Worm (Caenorhabditis elegans) whole organism, young adult: Measurements from ENCODE around the gene F49E10.2.
A peak's percentile ranks its signal among the peaks of the same experiment; 100 is the strongest.

Source experiments
- B0019.2 ChIP-seq: fragments of 200-800 bp; sonication (Bioruptor generic); conservative IDR thresholded peaks from 2 replicates; pipeline ENCODE4 v1.3.6; 2022; ENCODE audit warnings: missing genetic modification reagents, missing genetic modification characterization, missing compliant biosample characterization
- B0035.1 ChIP-seq: sonication (generic microtip); optimal IDR thresholded peaks from 2 replicates; lab custom pipeline; 2016; ENCODE audit warnings: missing genetic modification characterization, mild to moderate bottlenecking, missing compliant biosample characterization, missing genotype, missing genetic modification reagents
- B0261.1 ChIP-seq: sonication (generic microtip); optimal IDR thresholded peaks from 2 replicates; lab custom pipeline; 2016; ENCODE audit warnings: mild to moderate bottlenecking, missing genetic modification characterization, moderate library complexity, missing compliant biosample characterization
- C17E4.6 ChIP-seq: fragments of 200-800 bp; sonication (Bioruptor generic); IDR thresholded peaks from 2 replicates; pipeline ENCODE4 v1.3.6; 2022; ENCODE audit warnings: missing genetic modification reagents, missing genetic modification characterization, missing compliant biosample characterization
- D2030.7 ChIP-seq: fragments of 200-800 bp; sonication (Bioruptor generic); IDR thresholded peaks from 2 replicates; pipeline ENCODE4 v1.3.6; 2022; ENCODE audit warnings: missing genetic modification reagents, missing genetic modification characterization, missing compliant biosample characterization
- F39B2.1 ChIP-seq: fragments of 200-800 bp; sonication (Bioruptor generic); IDR thresholded peaks from 2 replicates; pipeline ENCODE4 v1.3.6; 2022; ENCODE audit warnings: missing genetic modification reagents, missing genetic modification characterization, missing compliant biosample characterization
- F49E8.2 ChIP-seq: sonication (generic microtip); optimal IDR thresholded peaks from 3 replicates; lab custom pipeline; 2017; ENCODE audit warnings: missing genetic modification characterization, mild to moderate bottlenecking, missing compliant biosample characterization, antibody characterized with exemption, moderate library complexity; ENCODE audit not compliant: insufficient read depth
- F52B5.7 ChIP-seq: sonication (generic microtip); optimal IDR thresholded peaks from 2 replicates; lab custom pipeline; 2016; ENCODE audit warnings: mild to moderate bottlenecking, missing genetic modification characterization, missing compliant biosample characterization
- F57C9.4 ChIP-seq: sonication (generic microtip); optimal IDR thresholded peaks from 2 replicates; lab custom pipeline; 2017; ENCODE audit warnings: mild to moderate bottlenecking, missing genetic modification characterization, missing compliant biosample characterization
- T07F8.4 ChIP-seq: sonication (generic microtip); optimal IDR thresholded peaks from 2 replicates; lab custom pipeline; 2016; ENCODE audit warnings: mild to moderate bottlenecking, missing genetic modification characterization, moderate library complexity, missing compliant biosample characterization
- Y56A3A.18 ChIP-seq: fragments of 200-800 bp; sonication (Bioruptor generic); IDR thresholded peaks from 2 replicates; pipeline ENCODE4 v1.3.6; 2022; ENCODE audit warnings: missing genetic modification reagents, missing genetic modification characterization, missing compliant biosample characterization
- Y67H2A.10 ChIP-seq: fragments of 200-800 bp; sonication (Bioruptor generic); conservative IDR thresholded peaks from 2 replicates; pipeline ENCODE4 v1.3.6; 2022; ENCODE audit warnings: missing genetic modification reagents, missing genetic modification characterization, missing compliant biosample characterization
- Y79H2A.3 ChIP-seq: fragments of 200-800 bp; sonication (Bioruptor generic); conservative IDR thresholded peaks from 2 replicates; pipeline ENCODE4 v1.3.6; 2022; ENCODE audit warnings: missing genetic modification reagents, missing genetic modification characterization, missing compliant biosample characterization
- aptf-3 ChIP-seq: fragments of 200-800 bp; sonication (Bioruptor generic); IDR thresholded peaks from 2 replicates; pipeline ENCODE4 v1.3.6; 2022; ENCODE audit warnings: missing genetic modification characterization, missing compliant biosample characterization
- atf-7 ChIP-seq: sonication (generic microtip); optimal IDR thresholded peaks from 2 replicates; lab custom pipeline; 2017; ENCODE audit warnings: mild to moderate bottlenecking, missing genetic modification characterization, missing compliant biosample characterization
- bed-2 ChIP-seq: fragments of 200-800 bp; sonication (Bioruptor generic); IDR thresholded peaks from 2 replicates; pipeline ENCODE4 v1.3.6; 2022; ENCODE audit warnings: missing genetic modification reagents, missing genetic modification characterization, missing compliant biosample characterization
- ccch-3 ChIP-seq: fragments of 200-800 bp; sonication (Bioruptor generic); optimal IDR thresholded peaks from 2 replicates; lab custom pipeline; 2018; ENCODE audit warnings: mild to moderate bottlenecking, missing genetic modification characterization, missing compliant biosample characterization
- ceh-27 ChIP-seq: fragments of 200-800 bp; sonication (Bioruptor generic); optimal IDR thresholded peaks from 2 replicates; lab custom pipeline; 2018; ENCODE audit warnings: mild to moderate bottlenecking, missing genetic modification characterization, moderate library complexity, missing compliant biosample characterization
- ceh-58 ChIP-seq: fragments of 200-800 bp; sonication (Bioruptor generic); IDR thresholded peaks from 2 replicates; pipeline ENCODE4 v1.3.6; 2022; ENCODE audit warnings: missing genetic modification characterization, missing compliant biosample characterization
- die-1 ChIP-seq: sonication (generic microtip); optimal IDR thresholded peaks from 2 replicates; lab custom pipeline; 2016; ENCODE audit warnings: missing genotype, mild to moderate bottlenecking, missing genetic modification characterization, missing compliant biosample characterization
- dox-1 ChIP-seq: fragments of 200-800 bp; sonication (Bioruptor generic); IDR thresholded peaks from 2 replicates; pipeline ENCODE4 v1.3.6; 2022; ENCODE audit warnings: missing genetic modification reagents, missing genetic modification characterization, missing compliant biosample characterization
- egrh-3 ChIP-seq: fragments of 200-800 bp; sonication (Bioruptor generic); IDR thresholded peaks from 2 replicates; pipeline ENCODE4 v1.3.6; 2022; ENCODE audit warnings: missing genetic modification reagents, missing genetic modification characterization, missing compliant biosample characterization
- ekl-4 ChIP-seq: fragments of 200-800 bp; sonication (Bioruptor generic); IDR thresholded peaks from 2 replicates; pipeline ENCODE4 v1.3.6; 2022; ENCODE audit warnings: missing genetic modification reagents, missing genetic modification characterization, missing compliant biosample characterization
- fkh-3 ChIP-seq: sonication (generic microtip); optimal IDR thresholded peaks from 2 replicates; lab custom pipeline; 2016; ENCODE audit warnings: mild to moderate bottlenecking, missing genetic modification characterization, missing compliant biosample characterization
- him-1 ChIP-seq: sonication (generic microtip); optimal IDR thresholded peaks from 2 replicates; lab custom pipeline; 2016; ENCODE audit warnings: missing genotype, missing genetic modification reagents, missing genetic modification characterization, missing compliant biosample characterization
- hmg-20 ChIP-seq: fragments of 200-800 bp; sonication (Bioruptor generic); IDR thresholded peaks from 2 replicates; pipeline ENCODE4 v1.3.6; 2022; ENCODE audit warnings: missing genetic modification reagents, missing genetic modification characterization, missing compliant biosample characterization
- hrde-1 ChIP-seq: sonication (generic microtip); optimal IDR thresholded peaks from 2 replicates; lab custom pipeline; 2016; ENCODE audit warnings: missing genetic modification characterization, mild to moderate bottlenecking, missing compliant biosample characterization, moderate library complexity, missing genotype, missing genetic modification reagents, borderline replicate concordance
- lin-54 ChIP-seq: fragments of 200-800 bp; sonication (Bioruptor generic); optimal IDR thresholded peaks from 2 replicates; lab custom pipeline; 2018; ENCODE audit warnings: mild to moderate bottlenecking, missing genetic modification characterization, missing compliant biosample characterization
- lsy-27 ChIP-seq: sonication (generic microtip); optimal IDR thresholded peaks from 2 replicates; lab custom pipeline; 2017; ENCODE audit warnings: missing genetic modification characterization, mild to moderate bottlenecking, missing compliant biosample characterization, antibody characterized with exemption, missing genotype, borderline replicate concordance; ENCODE audit not compliant: insufficient read depth
- madf-8 ChIP-seq: fragments of 200-800 bp; sonication (Bioruptor generic); conservative IDR thresholded peaks from 2 replicates; pipeline ENCODE4 v1.3.6; 2022; ENCODE audit warnings: missing genetic modification reagents, missing genetic modification characterization, missing compliant biosample characterization
- mel-28 ChIP-seq: sonication (generic microtip); optimal IDR thresholded peaks from 2 replicates; lab custom pipeline; 2016; ENCODE audit warnings: borderline replicate concordance, mild to moderate bottlenecking, missing genetic modification characterization, missing compliant biosample characterization
- mes-4 ChIP-seq: sonication (generic microtip); optimal IDR thresholded peaks from 2 replicates; lab custom pipeline; 2016; ENCODE audit warnings: missing genotype, missing genetic modification characterization, missing compliant biosample characterization
- nfya-2 ChIP-seq: fragments of 200-800 bp; sonication (Bioruptor generic); IDR thresholded peaks from 2 replicates; pipeline ENCODE4 v1.3.6; 2022; ENCODE audit warnings: missing genetic modification reagents, missing genetic modification characterization, missing compliant biosample characterization
- nhr-120 ChIP-seq: fragments of 200-800 bp; sonication (Bioruptor generic); IDR thresholded peaks from 2 replicates; pipeline ENCODE4 v1.3.6; 2022; ENCODE audit warnings: missing genetic modification characterization, missing compliant biosample characterization
- nhr-179 ChIP-seq: sonication (generic microtip); optimal IDR thresholded peaks from 2 replicates; lab custom pipeline; 2016; ENCODE audit warnings: mild to moderate bottlenecking, missing genetic modification characterization, missing compliant biosample characterization
- rcor-1 ChIP-seq: fragments of 200-800 bp; sonication (Bioruptor generic); IDR thresholded peaks from 2 replicates; pipeline ENCODE4 v1.3.6; 2022; ENCODE audit warnings: missing genetic modification reagents, missing genetic modification characterization, missing compliant biosample characterization
- rpc-1 ChIP-seq, 2 experiments: fragments of 150-350 bp in 1 of 2; sonication (generic microtip) in 1 of 2; optimal IDR thresholded peaks; 2 replicates each; lab custom pipeline; 2014 to 2018; ENCODE audit warnings: missing biosample characterization in 1 of 2, missing genetic modification characterization in 1 of 2, missing genetic modification reagents in 1 of 2, missing genotype in 1 of 2
- snpc-1.1 ChIP-seq: sonication (generic microtip); optimal IDR thresholded peaks from 2 replicates; lab custom pipeline; 2017; ENCODE audit warnings: missing genetic modification characterization, mild to moderate bottlenecking, missing compliant biosample characterization, antibody characterized with exemption, moderate library complexity, missing genotype, missing genetic modification reagents; ENCODE audit not compliant: insufficient read depth
- snpc-1.3 ChIP-seq: sonication (generic microtip); optimal IDR thresholded peaks from 2 replicates; lab custom pipeline; 2017; ENCODE audit warnings: missing genetic modification characterization, mild to moderate bottlenecking, missing compliant biosample characterization, antibody characterized with exemption, moderate library complexity, missing genotype, missing genetic modification reagents; ENCODE audit not compliant: insufficient read depth
- tbp1 ChIP-seq: fragments of 200-800 bp; sonication (Bioruptor generic); optimal IDR thresholded peaks from 2 replicates; lab custom pipeline; 2018; ENCODE audit warnings: mild to moderate bottlenecking, missing genetic modification characterization, missing compliant biosample characterization
- tbx-9 ChIP-seq: sonication (generic microtip); optimal IDR thresholded peaks from 2 replicates; lab custom pipeline; 2016; ENCODE audit warnings: borderline replicate concordance, missing genetic modification characterization, inconsistent platforms, missing compliant biosample characterization
- unc-130 ChIP-seq: sonication (generic microtip); optimal IDR thresholded peaks from 2 replicates; lab custom pipeline; 2016; ENCODE audit warnings: missing genetic modification reagents, missing genetic modification characterization, missing compliant biosample characterization
- zfh-2 ChIP-seq: fragments of 200-800 bp; sonication (Bioruptor generic); conservative IDR thresholded peaks from 2 replicates; pipeline ENCODE4 v1.3.6; 2022; ENCODE audit warnings: missing genetic modification reagents, missing genetic modification characterization, missing compliant biosample characterization
- ztf-26 ChIP-seq: sonication (generic microtip); optimal IDR thresholded peaks from 2 replicates; lab custom pipeline; 2017; ENCODE audit warnings: missing genetic modification characterization, missing compliant biosample characterization
- ztf-6 ChIP-seq: fragments of 200-800 bp; sonication (Bioruptor generic); IDR thresholded peaks from 2 replicates; pipeline ENCODE4 v1.3.6; 2022; ENCODE audit warnings: missing genetic modification reagents, missing genetic modification characterization, missing compliant biosample characterization

F49E10.2 gene

ce11 chrX:5890080-5890479, at the start of gene F49E10.2:
Gene F49E10.2 (plus strand): TSS chrX:5890380.
- TF ChIP-seq zfh-2 (GFP tag; lab: Robert Waterston, UW) (peak; percentile 71), nhr-120 (GFP tag; lab: Robert Waterston, UW) (no peak)

- peak; percentile 82 for TF ChIP-seq lin-54 (GFP tag; lab: Kevin White, UChicago)
- no peak for TF ChIP-seq ceh-58 (GFP tag; lab: Robert Waterston, UW)
- TF ChIP-seq nhr-179: no peak
- TF ChIP-seq ztf-6: peak; percentile 59; the same call in 1 of the 2 replicates
- peak; percentile 92 for TF ChIP-seq Y67H2A.10 (GFP tag; lab: Robert Waterston, UW)
- TF ChIP-seq unc-130 (GFP tag; lab: Kevin White, UChicago): no peak
- peak; percentile 76 for TF ChIP-seq tbp1
- TF ChIP-seq F52B5.7 (tag; lab: Kevin White, UChicago): peak; percentile 68
- TF ChIP-seq Y79H2A.3: 0 out of 2 replicates have a peak, but pooled peaks have one; percentile 17
- no peak for TF ChIP-seq hrde-1 (tag; lab: Kevin White, UChicago)
- TF ChIP-seq hmg-20 (GFP tag; lab: Robert Waterston, UW): peak; percentile 61; the same call in 1 of the 2 replicates
- TF ChIP-seq die-1: peak; percentile 61
- no peak for TF ChIP-seq fkh-3 (tag; lab: Kevin White, UChicago)
- no peak for TF ChIP-seq lsy-27 (tag; lab: Kevin White, UChicago)
- peak; percentile 19 for TF ChIP-seq T07F8.4 (tag; lab: Kevin White, UChicago)
- TF ChIP-seq D2030.7 (GFP tag; lab: Robert Waterston, UW): no peak
- TF ChIP-seq Y56A3A.18 (GFP tag; lab: Robert Waterston, UW): peak; percentile 85
- peak; percentile 97 for TF ChIP-seq atf-7 (tag; lab: Kevin White, UChicago)
- peak; percentile 87 for TF ChIP-seq C17E4.6 (GFP tag; lab: Robert Waterston, UW)
- no peak for TF ChIP-seq snpc-1.1 (tag; lab: Kevin White, UChicago)
- TF ChIP-seq ztf-26 (tag; lab: Kevin White, UChicago): peak; percentile 96
- no peak for TF ChIP-seq him-1 (tag; lab: Kevin White, UChicago)
- peak; percentile 83 for TF ChIP-seq rcor-1 (GFP tag; lab: Robert Waterston, UW)
- TF ChIP-seq dox-1: peak; percentile 95
- TF ChIP-seq ccch-3 (GFP tag; lab: Kevin White, UChicago): no peak
- 0 out of 2 replicates have a peak, but pooled peaks have one; percentile 44 for TF ChIP-seq F39B2.1 (GFP tag; lab: Robert Waterston, UW)
- peak; percentile 59 for TF ChIP-seq F57C9.4 (tag; lab: Kevin White, UChicago)
- peak; percentile 74; the same call in 1 of the 2 replicates for TF ChIP-seq egrh-3 (GFP tag; lab: Robert Waterston, UW)
- no peak for TF ChIP-seq mes-4 (tag; lab: Kevin White, UChicago)
- no peak for TF ChIP-seq madf-8
- TF ChIP-seq rpc-1 (optimal IDR thresholded peaks at IDR 0.05; lab: Kevin White, UChicago): no peak
- TF ChIP-seq rpc-1 (tag; optimal IDR thresholded peaks at IDR 0.05; lab: Kevin White, UChicago): no peak
- TF ChIP-seq B0261.1 (tag; lab: Kevin White, UChicago): peak; percentile 37
- TF ChIP-seq snpc-1.3 (tag; lab: Kevin White, UChicago): no peak
- TF ChIP-seq nfya-2 (GFP tag; lab: Robert Waterston, UW): no peak
- TF ChIP-seq tbx-9 (tag; lab: Kevin White, UChicago): no peak
- TF ChIP-seq ceh-27 (GFP tag; lab: Kevin White, UChicago): peak; percentile 99
- TF ChIP-seq B0019.2 (GFP tag; lab: Robert Waterston, UW): no peak
- no peak for TF ChIP-seq mel-28
- peak; percentile 93 for TF ChIP-seq ekl-4
- TF ChIP-seq bed-2 (GFP tag; lab: Robert Waterston, UW): peak; percentile 70; the same call in 1 of the 2 replicates
- no peak for TF ChIP-seq aptf-3
- TF ChIP-seq B0035.1 (tag; lab: Kevin White, UChicago): peak; percentile 82
- no peak for TF ChIP-seq F49E8.2 (tag; lab: Kevin White, UChicago)
Measured at ce11 chrX:5841060-5841642, 49.0 kb upstream of the F49E10.2 start, which contains the start of gene puf-9. Gene puf-9 (plus strand): TSS chrX:5841592.
